Worm (Caenorhabditis elegans) whole organism, L4/young adult: ENCODE results near the gene atg-7.

ENCODE experiments used
- W03F9.2 ChIP-seq: fragments of 150-350 bp; optimal IDR thresholded peaks from 2 replicates; lab custom pipeline; 2014; ENCODE audit warnings: missing biosample characterization, missing genetic modification characterization
- dao-5 ChIP-seq: sonication (generic microtip); optimal IDR thresholded peaks from 2 replicates; lab custom pipeline; 2016; ENCODE audit warnings: missing genotype, missing genetic modification characterization, moderate library complexity, missing compliant biosample characterization
- him-1 ChIP-seq: sonication (generic microtip); optimal IDR thresholded peaks from 2 replicates; lab custom pipeline; 2016; ENCODE audit warnings: missing genotype, missing genetic modification reagents, missing genetic modification characterization, missing compliant biosample characterization

Gene atg-7

DNA sequence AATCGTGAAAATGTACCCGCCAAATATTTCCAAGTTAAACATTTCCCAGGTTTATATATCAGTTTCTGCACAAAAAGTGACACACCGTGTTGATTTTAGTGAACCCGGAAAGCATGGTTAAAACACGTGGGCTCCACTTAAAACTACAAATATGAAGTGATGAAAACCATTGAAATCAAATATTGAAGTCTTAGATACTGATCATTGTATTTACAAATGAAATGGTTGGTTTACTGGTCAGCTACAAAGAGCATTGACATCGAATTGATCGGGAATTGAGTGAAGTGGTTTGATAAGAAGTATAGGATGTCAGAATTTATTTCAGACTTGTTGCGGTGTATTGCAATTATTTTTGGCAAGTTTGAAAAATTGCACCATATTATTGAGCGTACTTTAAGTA lies 51.4 kb downstream of the atg-7 start, which contains the start of gene hrg-5:
Gene hrg-5, minus strand, starts transcription at position 17 of the 400 bp plus-strand sequence.
- TF ChIP-seq dao-5 (no peak), W03F9.2 (tag; lab: Kevin White, UChicago) (no peak), him-1 (tag; lab: Kevin White, UChicago) (no peak)
